Worm (Caenorhabditis elegans): ENCODE data around the gene pin-2.

The pin-2 gene

ce11 chrIV:12834417-12834731 lies 40.7 kb downstream of the pin-2 start:
- TF ChIP-seq zfp-2 (tag; optimal IDR thresholded peaks at IDR 0.05), result no peak
- TF ChIP-seq dve-1 (tag; optimal IDR thresholded peaks at IDR 0.05; ENCODE audit: insufficient read depth), result peak; percentile 1
- TF ChIP-seq rbr-2 (tag; optimal IDR thresholded peaks at IDR 0.05), result peak; percentile 4
- TF ChIP-seq lsy-2 (tag; optimal IDR thresholded peaks at IDR 0.05), result peak in 1 of 2 experiments; percentile 6
- TF ChIP-seq jun-1 (tag; optimal IDR thresholded peaks at IDR 0.05), result peak; percentile 15
- no peak for TF ChIP-seq lir-3 (tag; optimal IDR thresholded peaks at IDR 0.05)
- 0 out of 2 replicates have a peak, but pooled peaks have one; percentile 46 for TF ChIP-seq madf-9 (GFP tag; conservative IDR thresholded peaks at IDR 0.05)
- 0 out of 2 replicates have a peak, but pooled peaks have one; percentile 38 for TF ChIP-seq hmg-1.1 (GFP tag; IDR thresholded peaks at IDR 0.05)
- TF ChIP-seq madf-5 (GFP tag; IDR thresholded peaks at IDR 0.05), result no peak
- TF ChIP-seq mes-2 (tag; optimal IDR thresholded peaks at IDR 0.05; ENCODE audit: poor library complexity, severe bottlenecking), result peak; percentile 56
- TF ChIP-seq pha-4 (GFP tag; IDR thresholded peaks at IDR 0.05), result no peak
- TF ChIP-seq pha-4 (tag; optimal IDR thresholded peaks at IDR 0.05), result no peak
- no peak for TF ChIP-seq lin-39 (tag; optimal IDR thresholded peaks at IDR 0.05)
- no peak for TF ChIP-seq daf-16 (GFP tag; optimal IDR thresholded peaks at IDR 0.05)
- TF ChIP-seq daf-16 (tag; optimal IDR thresholded peaks at IDR 0.05), result no peak

ce11 chrIV:12835363-12835762 lies 41.7 kb downstream of the pin-2 start:
- TF ChIP-seq hlh-30 (tag; optimal IDR thresholded peaks at IDR 0.05; ENCODE audit: insufficient read depth) (peak; percentile 9), lin-1 (GFP tag; IDR thresholded peaks at IDR 0.05) (0 out of 2 replicates have a peak, but pooled peaks have one; percentile 34), ceh-44 (GFP tag; IDR thresholded peaks at IDR 0.05) (no peak), nhr-6 (tag; optimal IDR thresholded peaks at IDR 0.05) (peak; percentile 2), pha-4 (GFP tag; IDR thresholded peaks at IDR 0.05) (peak; percentile 49; the same call in 1 of the 2 replicates), pha-4 (tag; optimal IDR thresholded peaks at IDR 0.05) (no peak), dmd-8 (GFP tag; IDR thresholded peaks at IDR 0.05) (no peak), ceh-82 (tag; optimal IDR thresholded peaks at IDR 0.05) (no peak), nhr-102 (tag; optimal IDR thresholded peaks at IDR 0.05) (no peak), dve-1 (tag; optimal IDR thresholded peaks at IDR 0.05; ENCODE audit: insufficient read depth) (peak; percentile 56), lin-29 (GFP tag; IDR thresholded peaks at IDR 0.05) (no peak), dmd-9 (GFP tag; IDR thresholded peaks at IDR 0.05) (no peak), aha-1 (tag) (peak; percentile 81), F49E8.2 (tag; optimal IDR thresholded peaks at IDR 0.05; ENCODE audit: borderline replicate concordance) (no peak), dmd-6 (GFP tag; IDR thresholded peaks at IDR 0.05) (peak; percentile 96), mxl-2 (GFP tag; conservative IDR thresholded peaks at IDR 0.05) (no peak), nhr-237 (tag; optimal IDR thresholded peaks at IDR 0.05) (no peak), Y75B8A.6 (GFP tag; IDR thresholded peaks at IDR 0.05) (no peak), dpl-1 (GFP tag; optimal IDR thresholded peaks at IDR 0.05) (no peak), hlh-11 (tag; optimal IDR thresholded peaks at IDR 0.05) (peak; percentile 6), nhr-48 (tag; optimal IDR thresholded peaks at IDR 0.05) (peak; percentile 29), arid-1 (GFP tag; conservative IDR thresholded peaks at IDR 0.05) (no peak), tra-1 (GFP tag; IDR thresholded peaks at IDR 0.05) (peak; percentile 69; the same call in 1 of the 2 replicates), mes-2 (tag; optimal IDR thresholded peaks at IDR 0.05; ENCODE audit: poor library complexity, severe bottlenecking) (peak; percentile 2), F26F4.8 (GFP tag; conservative IDR thresholded peaks at IDR 0.05) (no peak), F10B5.3 (tag; optimal IDR thresholded peaks at IDR 0.05) (no peak), T20F7.1 (GFP tag; optimal IDR thresholded peaks at IDR 0.05) (no peak), set-16 (GFP tag; IDR thresholded peaks at IDR 0.05) (no peak), aly-2 (tag; optimal IDR thresholded peaks at IDR 0.05) (no peak), hmg-1.1 (GFP tag; IDR thresholded peaks at IDR 0.05) (no peak), fkh-10 (GFP tag; optimal IDR thresholded peaks at IDR 0.05) (no peak), mxl-3 (GFP tag; optimal IDR thresholded peaks at IDR 0.05) (no peak), ceh-20 (GFP tag; IDR thresholded peaks at IDR 0.05) (0 out of 2 replicates have a peak, but pooled peaks have one; percentile 11)

All from whole organism, L4 larva.